Worm (Caenorhabditis elegans) whole organism, L3 larva: ENCODE measurements around the gene C13A2.5.

Source experiments
- ceh-16 ChIP-seq: sonication (generic microtip); optimal IDR thresholded peaks from 2 replicates; lab custom pipeline; 2017; ENCODE audit warnings: missing biosample characterization, missing genetic modification characterization
- nhr-76 ChIP-seq: fragments of 150-350 bp; sonication (generic microtip); optimal IDR thresholded peaks from 5 replicates; lab custom pipeline; 2014; ENCODE audit warnings: missing biosample characterization, missing genetic modification characterization
- snpc-4 ChIP-seq: fragments of 150-350 bp; optimal IDR thresholded peaks from 2 replicates; lab custom pipeline; 2014; ENCODE audit warnings: missing biosample characterization, missing genetic modification characterization
- ztf-4 ChIP-seq: fragments of 150-350 bp; optimal IDR thresholded peaks from 2 replicates; lab custom pipeline; 2014; ENCODE audit warnings: missing biosample characterization, missing genetic modification characterization

- TF ChIP-seq nhr-76 (tag; lab: Kevin White, UChicago) = no peak
- no peak for TF ChIP-seq snpc-4 (tag; lab: Kevin White, UChicago)
- no peak for TF ChIP-seq ceh-16 (tag; lab: Kevin White, UChicago)
- no peak for TF ChIP-seq ztf-4 (tag; lab: Kevin White, UChicago)
Measured at ce11 chrV:7230847-7231246, 44.7 kb upstream of the C13A2.5 start, which contains the start of the genes gei-6 and krr-1.
